Fruit fly (Drosophila melanogaster) whole organism, embryonic: ENCODE data around the gene Blos4.

Experiments used
- Atf6 ChIP-seq: fragments of 200-800 bp; sonication (Bioruptor generic); IDR thresholded peaks from 2 replicates; pipeline ENCODE4 v1.3.6; 2022; ENCODE audit warnings: missing biosample characterization, missing genetic modification characterization
- Bteb2 ChIP-seq: fragments of 200-800 bp; sonication (Bioruptor generic); optimal IDR thresholded peaks from 2 replicates; lab custom pipeline; 2016; ENCODE audit warnings: missing biosample characterization, missing genetic modification characterization
- CG10462 ChIP-seq: fragments of 200-800 bp; sonication (Bioruptor generic); optimal IDR thresholded peaks from 2 replicates; lab custom pipeline; 2016; ENCODE audit warnings: missing biosample characterization, missing genetic modification characterization
- CG11085 ChIP-seq: fragments of 200-800 bp; sonication (Bioruptor generic); IDR thresholded peaks from 2 replicates; pipeline ENCODE4 v1.3.6; 2022; ENCODE audit warnings: missing biosample characterization, missing genetic modification characterization
- CG11560 ChIP-seq: fragments of 200-800 bp; sonication (Bioruptor generic); IDR thresholded peaks from 3 replicates; pipeline ENCODE4 v1.3.6; 2022; ENCODE audit warnings: missing biosample characterization, missing genetic modification characterization
- CG12104 ChIP-seq: fragments of 200-800 bp; sonication (Bioruptor generic); optimal IDR thresholded peaks from 3 replicates; lab custom pipeline; 2016; ENCODE audit warnings: missing biosample characterization, missing genetic modification characterization
- CG12155 ChIP-seq: fragments of 200-800 bp; sonication (Bioruptor generic); optimal IDR thresholded peaks from 3 replicates; lab custom pipeline; 2016; ENCODE audit warnings: missing biosample characterization, missing genetic modification characterization
- CG12299 ChIP-seq: fragments of 200-800 bp; sonication (Bioruptor generic); optimal IDR thresholded peaks from 2 replicates; lab custom pipeline; 2018; ENCODE audit warnings: missing biosample characterization, mild to moderate bottlenecking, missing genetic modification characterization
- CG13123 ChIP-seq: fragments of 200-800 bp; sonication (Bioruptor generic); optimal IDR thresholded peaks from 2 replicates; lab custom pipeline; 2016; ENCODE audit warnings: missing biosample characterization, missing genetic modification characterization
- CG13296 ChIP-seq: fragments of 200-800 bp; sonication (Bioruptor generic); optimal IDR thresholded peaks from 3 replicates; lab custom pipeline; 2018; ENCODE audit warnings: missing biosample characterization, mild to moderate bottlenecking, missing genetic modification characterization
- CG13624 ChIP-seq: fragments of 200-800 bp; sonication (Bioruptor generic); optimal IDR thresholded peaks from 2 replicates; lab custom pipeline; 2016; ENCODE audit warnings: missing biosample characterization, missing genetic modification characterization
- CG14667 ChIP-seq: fragments of 200-800 bp; sonication (Bioruptor generic); IDR thresholded peaks from 2 replicates; pipeline ENCODE4 v1.3.6; 2022; ENCODE audit warnings: missing biosample characterization, missing genetic modification characterization
- CG14710 ChIP-seq: fragments of 200-800 bp; sonication (Bioruptor generic); optimal IDR thresholded peaks from 3 replicates; lab custom pipeline; 2019; ENCODE audit warnings: missing biosample characterization, mild to moderate bottlenecking, missing genetic modification characterization, moderate library complexity
- CG15269 ChIP-seq: fragments of 200-800 bp; sonication (Bioruptor generic); optimal IDR thresholded peaks from 2 replicates; lab custom pipeline; 2018; ENCODE audit warnings: missing biosample characterization, mild to moderate bottlenecking, missing genetic modification characterization, moderate library complexity
- CG15479 ChIP-seq: fragments of 200-800 bp; sonication (Bioruptor generic); optimal IDR thresholded peaks from 3 replicates; lab custom pipeline; 2019; ENCODE audit warnings: missing biosample characterization, mild to moderate bottlenecking, missing genetic modification characterization, moderate library complexity
- CG18619 ChIP-seq: fragments of 200-800 bp; sonication (Bioruptor generic); optimal IDR thresholded peaks from 3 replicates; lab custom pipeline; 2017; ENCODE audit warnings: missing biosample characterization, mild to moderate bottlenecking, missing genetic modification characterization
- CG30020 ChIP-seq: fragments of 200-800 bp; optimal IDR thresholded peaks from 2 replicates; lab custom pipeline; 2019; ENCODE audit warnings: missing biosample characterization, mild to moderate bottlenecking, missing genetic modification characterization, moderate library complexity
- CG32772 ChIP-seq: fragments of 200-800 bp; sonication (Bioruptor generic); IDR thresholded peaks from 2 replicates; pipeline ENCODE4 v1.3.6; 2022; ENCODE audit warnings: missing biosample characterization, missing genetic modification characterization
- CG6272 ChIP-seq: fragments of 200-800 bp; sonication (Bioruptor generic); IDR thresholded peaks from 2 replicates; pipeline ENCODE4 v1.3.6; 2022; ENCODE audit warnings: missing biosample characterization, missing genetic modification characterization
- CG6683 ChIP-seq: fragments of 200-800 bp; sonication (Bioruptor generic); optimal IDR thresholded peaks from 2 replicates; lab custom pipeline; 2017; ENCODE audit warnings: missing biosample characterization, mild to moderate bottlenecking, missing genetic modification characterization, missing genetic modification reagents
- CG6791 ChIP-seq: fragments of 200-800 bp; sonication (Bioruptor generic); IDR thresholded peaks from 3 replicates; pipeline ENCODE4 v1.3.6; 2022; ENCODE audit warnings: missing biosample characterization, missing genetic modification characterization; ENCODE audit not compliant: partially characterized antibody
- CG7987 ChIP-seq: fragments of 200-800 bp; sonication (Bioruptor generic); optimal IDR thresholded peaks from 2 replicates; lab custom pipeline; 2018; ENCODE audit warnings: missing biosample characterization, mild to moderate bottlenecking, missing genetic modification characterization, moderate library complexity
- CG8290 ChIP-seq, 3 experiments: fragments of 200-800 bp; sonication (Bioruptor generic); optimal IDR thresholded peaks; 2 replicates each; lab custom pipeline; 2016 to 2019; ENCODE audit warnings: missing biosample characterization in 3 of 3, missing genetic modification characterization in 3 of 3, mild to moderate bottlenecking in 2 of 3, moderate library complexity in 1 of 3
- CG9876 ChIP-seq: fragments of 200-800 bp; sonication (Bioruptor generic); optimal IDR thresholded peaks from 2 replicates; lab custom pipeline; 2016; ENCODE audit warnings: missing biosample characterization, missing genetic modification characterization
- CG9932 ChIP-seq: fragments of 200-800 bp; sonication (Bioruptor generic); IDR thresholded peaks from 2 replicates; pipeline ENCODE4 v1.3.6; 2022; ENCODE audit warnings: missing biosample characterization, missing genetic modification characterization
- D19A ChIP-seq: fragments of 200-800 bp; optimal IDR thresholded peaks from 3 replicates; lab custom pipeline; 2019; ENCODE audit warnings: missing biosample characterization, mild to moderate bottlenecking, missing genetic modification characterization, moderate library complexity
- Gsc ChIP-seq: fragments of 200-800 bp; sonication (Bioruptor generic); IDR thresholded peaks from 2 replicates; pipeline ENCODE4 v1.3.6; 2022; ENCODE audit warnings: missing biosample characterization, missing genetic modification characterization
- Jarid2 ChIP-seq: fragments of 200-800 bp; sonication (Bioruptor generic); optimal IDR thresholded peaks from 3 replicates; lab custom pipeline; 2017; ENCODE audit warnings: mild to moderate bottlenecking, missing biosample characterization, missing genetic modification reagents, missing genetic modification characterization
- Kr ChIP-seq: fragments of 200-800 bp; sonication (Bioruptor generic); optimal IDR thresholded peaks from 2 replicates; lab custom pipeline; 2017; ENCODE audit warnings: missing biosample characterization, mild to moderate bottlenecking, missing genetic modification characterization
- Lim3 ChIP-seq: fragments of 200-800 bp; sonication (Bioruptor generic); IDR thresholded peaks from 2 replicates; pipeline ENCODE4 v1.3.6; 2022; ENCODE audit warnings: missing biosample characterization, missing genetic modification characterization
- Side ChIP-seq: fragments of 200-800 bp; sonication (Bioruptor generic); optimal IDR thresholded peaks from 2 replicates; lab custom pipeline; 2016; ENCODE audit warnings: missing biosample characterization, missing genetic modification characterization
- Six4 ChIP-seq: fragments of 200-800 bp; sonication (Bioruptor generic); optimal IDR thresholded peaks from 2 replicates; lab custom pipeline; 2016; ENCODE audit warnings: missing biosample characterization, missing genetic modification characterization
- Ssrp ChIP-seq: fragments of 200-800 bp; sonication (Bioruptor generic); optimal IDR thresholded peaks from 2 replicates; lab custom pipeline; 2018; ENCODE audit warnings: missing biosample characterization, mild to moderate bottlenecking, missing genetic modification characterization, moderate library complexity
- abd-A ChIP-seq: fragments of 200-800 bp; sonication (Bioruptor generic); optimal IDR thresholded peaks from 3 replicates; lab custom pipeline; 2019; ENCODE audit warnings: missing biosample characterization, mild to moderate bottlenecking, missing genetic modification characterization, moderate library complexity
- ac ChIP-seq: fragments of 200-800 bp; sonication (Bioruptor generic); optimal IDR thresholded peaks from 3 replicates; lab custom pipeline; 2017; ENCODE audit warnings: missing biosample characterization, mild to moderate bottlenecking, missing genetic modification characterization
- amos ChIP-seq: fragments of 200-800 bp; sonication (Bioruptor generic); IDR thresholded peaks from 2 replicates; pipeline ENCODE4 v1.3.6; 2022; ENCODE audit warnings: missing biosample characterization, missing genetic modification characterization; ENCODE audit not compliant: partially characterized antibody
- cato ChIP-seq: fragments of 200-800 bp; sonication (Bioruptor generic); optimal IDR thresholded peaks from 2 replicates; lab custom pipeline; 2016; ENCODE audit warnings: missing biosample characterization, missing genetic modification characterization, borderline replicate concordance
- chm ChIP-seq: fragments of 200-800 bp; sonication (Bioruptor generic); IDR thresholded peaks from 2 replicates; pipeline ENCODE4 v1.3.6; 2022; ENCODE audit warnings: missing biosample characterization, missing genetic modification characterization
- en ChIP-seq: fragments of 200-800 bp; sonication (Bioruptor generic); optimal IDR thresholded peaks from 2 replicates; lab custom pipeline; 2016; ENCODE audit warnings: missing biosample characterization, missing genetic modification characterization
- lbe ChIP-seq: fragments of 200-800 bp; sonication (Bioruptor generic); optimal IDR thresholded peaks from 2 replicates; lab custom pipeline; 2016; ENCODE audit warnings: missing biosample characterization, mild to moderate bottlenecking, missing genetic modification characterization
- lmd ChIP-seq: fragments of 200-800 bp; sonication (Bioruptor generic); IDR thresholded peaks from 2 replicates; pipeline ENCODE4 v1.3.6; 2022; ENCODE audit warnings: missing biosample characterization, missing genetic modification characterization
- onecut ChIP-seq: fragments of 200-800 bp; sonication (Bioruptor generic); IDR thresholded peaks from 2 replicates; pipeline ENCODE4 v1.3.6; 2022; ENCODE audit warnings: missing biosample characterization, missing genetic modification characterization
- pb ChIP-seq: fragments of 200-800 bp; sonication (Bioruptor generic); optimal IDR thresholded peaks from 3 replicates; lab custom pipeline; 2016; ENCODE audit warnings: missing biosample characterization, missing genetic modification characterization
- sc ChIP-seq, 3 experiments: fragments of >200 bp in 2 of 3; fragments of 200-800 bp in 1 of 3; sonication (Bioruptor generic) in 1 of 3; optimal IDR thresholded peaks; 2 replicates in 2 of 3; 3 replicates in 1 of 3; lab custom pipeline; 2017; ENCODE audit warnings: mild to moderate bottlenecking in 1 of 3, missing biosample characterization in 1 of 3, missing genetic modification characterization in 1 of 3, missing genetic modification reagents in 1 of 3
- shn ChIP-seq: fragments of 200-800 bp; sonication (Bioruptor generic); optimal IDR thresholded peaks from 3 replicates; lab custom pipeline; 2016; ENCODE audit warnings: missing biosample characterization, missing genetic modification characterization
- sna ChIP-seq: fragments of 200-800 bp; sonication (Bioruptor generic); IDR thresholded peaks from 2 replicates; pipeline ENCODE4 v1.3.6; 2022; ENCODE audit warnings: missing biosample characterization, missing genetic modification characterization; ENCODE audit not compliant: partially characterized antibody
- sqz ChIP-seq: fragments of 200-800 bp; sonication (Bioruptor generic); optimal IDR thresholded peaks from 3 replicates; lab custom pipeline; 2018; ENCODE audit warnings: missing biosample characterization, mild to moderate bottlenecking, missing genetic modification characterization
- tap ChIP-seq: fragments of 200-800 bp; optimal IDR thresholded peaks from 3 replicates; lab custom pipeline; 2019; ENCODE audit warnings: missing biosample characterization, mild to moderate bottlenecking, missing genetic modification characterization, moderate library complexity
- unc-4 ChIP-seq: fragments of 200-800 bp; sonication (Bioruptor generic); IDR thresholded peaks from 2 replicates; pipeline ENCODE4 v1.3.6; 2022; ENCODE audit warnings: missing biosample characterization, missing genetic modification characterization; ENCODE audit not compliant: partially characterized antibody
- zen ChIP-seq: fragments of 200-800 bp; sonication (Bioruptor generic); optimal IDR thresholded peaks from 3 replicates; lab custom pipeline; 2018; ENCODE audit warnings: missing biosample characterization, mild to moderate bottlenecking, missing genetic modification characterization, moderate library complexity
- zfh2 ChIP-seq: fragments of 200-800 bp; sonication (Bioruptor generic); optimal IDR thresholded peaks from 2 replicates; lab custom pipeline; 2016; ENCODE audit warnings: missing biosample characterization, missing genetic modification characterization

Gene Blos4

DNA sequence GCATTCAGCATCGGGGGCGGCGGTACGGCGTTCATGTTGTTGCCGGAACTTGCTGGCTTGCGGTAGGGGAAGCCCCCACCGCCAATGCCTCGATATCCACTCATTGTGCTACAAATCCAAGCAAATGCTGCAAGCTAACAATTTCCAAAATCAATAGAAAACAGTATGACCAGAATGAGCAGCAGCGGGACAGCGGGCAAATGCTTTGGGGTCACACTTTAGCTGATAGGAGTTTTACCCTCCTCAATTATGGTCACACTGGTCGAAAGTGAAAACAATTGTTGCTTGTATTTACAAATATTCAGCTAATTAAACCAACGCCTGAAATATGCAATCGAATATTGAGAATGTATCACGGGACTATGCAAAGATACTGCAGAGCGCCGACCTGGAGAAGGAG, at the start of gene Blos4, which contains the start of gene CG6418 (continued):
- TF ChIP-seq en (GFP tag; lab: Kevin White, UChicago) (no peak), Side (GFP tag; lab: Kevin White, UChicago) (no peak), Ssrp (tag; lab: Kevin White, UChicago) (no peak), CG15479 (GFP tag; lab: Kevin White, UChicago) (no peak), unc-4 (GFP tag; lab: Robert Waterston, UW) (0 out of 2 replicates have a peak, but pooled peaks have one; percentile 32), CG6791 (GFP tag; lab: Robert Waterston, UW) (peak; percentile 70), CG13296 (no peak), CG14710 (tag; lab: Kevin White, UChicago) (peak; percentile 100), CG14667 (GFP tag; lab: Robert Waterston, UW) (no peak), CG12299 (tag; lab: Kevin White, UChicago) (no peak), ac (GFP tag; lab: Kevin White, UChicago) (no peak), sna (GFP tag; lab: Robert Waterston, UW) (no peak), Bteb2 (no peak), pb (GFP tag; lab: Kevin White, UChicago) (no peak), chm (GFP tag; lab: Robert Waterston, UW) (0 out of 2 replicates have a peak, but pooled peaks have one; percentile 21), CG15269 (no peak), Gsc (GFP tag; lab: Robert Waterston, UW) (no peak), CG11560 (no peak), lmd (GFP tag; lab: Robert Waterston, UW) (no peak), Jarid2 (GFP tag; lab: Kevin White, UChicago) (no peak), zfh2 (no peak), onecut (GFP tag; lab: Robert Waterston, UW) (peak; percentile 95), amos (GFP tag; lab: Robert Waterston, UW) (peak; percentile 44; the same call in 1 of the 2 replicates), CG12155 (no peak), cato (GFP tag; lab: Kevin White, UChicago) (no peak), sc (optimal IDR thresholded peaks at IDR 0.05; lab: Kevin White, UChicago) (no peak), sc (GFP tag; optimal IDR thresholded peaks at IDR 0.05; lab: Kevin White, UChicago) (no peak), CG10462 (GFP tag; lab: Kevin White, UChicago) (no peak), abd-A (tag; lab: Kevin White, UChicago) (no peak), lbe (GFP tag; lab: Kevin White, UChicago) (no peak), sqz (GFP tag; lab: Kevin White, UChicago) (no peak), zen (tag; lab: Kevin White, UChicago) (no peak), CG13624 (GFP tag; lab: Kevin White, UChicago) (no peak), CG9876 (no peak), D19A (tag; lab: Kevin White, UChicago) (no peak), CG18619 (GFP tag; lab: Kevin White, UChicago) (no peak), CG32772 (GFP tag; lab: Robert Waterston, UW) (no peak), CG12104 (no peak), Kr (GFP tag; lab: Kevin White, UChicago) (no peak), CG30020 (tag; lab: Kevin White, UChicago) (no peak), CG6272 (GFP tag; lab: Robert Waterston, UW) (no peak), tap (tag; lab: Kevin White, UChicago) (no peak), CG8290 (GFP tag; optimal IDR thresholded peaks at IDR 0.05; lab: Kevin White, UChicago) (no peak), CG8290 (tag; optimal IDR thresholded peaks at IDR 0.05; lab: Kevin White, UChicago) (no peak), CG13123 (no peak), CG7987 (GFP tag; lab: Kevin White, UChicago) (no peak), Six4 (GFP tag; lab: Kevin White, UChicago) (no peak), CG11085 (GFP tag; lab: Robert Waterston, UW) (no peak), CG6683 (GFP tag; lab: Kevin White, UChicago) (no peak), shn (GFP tag; lab: Kevin White, UChicago) (no peak), Lim3 (GFP tag; lab: Robert Waterston, UW) (no peak), Atf6 (GFP tag; lab: Robert Waterston, UW) (no peak), CG9932 (GFP tag; lab: Robert Waterston, UW) (no peak)
